Fruit fly (Drosophila melanogaster) whole organism, pupa: ENCODE results near the gene Sec16.
A peak's percentile ranks its signal among the peaks of the same experiment; 100 is the strongest.

Experiments
- CG10348 ChIP-seq: fragments of 200-800 bp; sonication (Bioruptor generic); IDR thresholded peaks from 2 replicates; pipeline ENCODE4 v1.3.6; 2022; ENCODE audit warnings: missing biosample characterization, missing genetic modification characterization
- CG12605 ChIP-seq: fragments of 200-800 bp; sonication (Bioruptor generic); IDR thresholded peaks from 2 replicates; pipeline ENCODE4 v1.3.6; 2022; ENCODE audit warnings: missing biosample characterization, missing genetic modification characterization
- CG13204 ChIP-seq: fragments of 200-800 bp; sonication (Bioruptor generic); optimal IDR thresholded peaks from 2 replicates; lab custom pipeline; 2018; ENCODE audit warnings: missing biosample characterization, mild to moderate bottlenecking, missing genetic modification characterization, moderate library complexity
- CG14655 ChIP-seq: fragments of 200-800 bp; sonication (Bioruptor generic); optimal IDR thresholded peaks from 3 replicates; lab custom pipeline; 2017; ENCODE audit warnings: mild to moderate bottlenecking, missing biosample characterization, missing genetic modification reagents, missing genetic modification characterization
- CG15710 ChIP-seq: fragments of 200-800 bp; sonication (Bioruptor generic); optimal IDR thresholded peaks from 2 replicates; lab custom pipeline; 2018; ENCODE audit warnings: missing biosample characterization, mild to moderate bottlenecking, missing genetic modification characterization, moderate library complexity
- CG17806 ChIP-seq: fragments of 200-800 bp; sonication (Bioruptor generic); optimal IDR thresholded peaks from 2 replicates; lab custom pipeline; 2018; ENCODE audit warnings: missing biosample characterization, mild to moderate bottlenecking, missing genetic modification characterization, moderate library complexity
- CG32121 ChIP-seq: fragments of 200-800 bp; sonication (Bioruptor generic); IDR thresholded peaks from 2 replicates; pipeline ENCODE4 v1.3.6; 2022; ENCODE audit warnings: missing biosample characterization, missing genetic modification characterization
- CG34367 ChIP-seq: fragments of 200-800 bp; sonication (Bioruptor generic); optimal IDR thresholded peaks from 2 replicates; lab custom pipeline; 2018; ENCODE audit warnings: missing biosample characterization, mild to moderate bottlenecking, missing genetic modification characterization
- CG4496 ChIP-seq: fragments of 200-800 bp; sonication (Bioruptor generic); IDR thresholded peaks from 3 replicates; pipeline ENCODE4 v1.3.6; 2022; ENCODE audit warnings: missing biosample characterization, missing genetic modification characterization
- CG8159 ChIP-seq: fragments of 200-800 bp; sonication (Bioruptor generic); optimal IDR thresholded peaks from 3 replicates; lab custom pipeline; 2018; ENCODE audit warnings: missing biosample characterization, mild to moderate bottlenecking, missing genetic modification characterization, moderate library complexity
- CG8301 ChIP-seq: fragments of 200-800 bp; sonication (Bioruptor generic); optimal IDR thresholded peaks from 2 replicates; lab custom pipeline; 2018; ENCODE audit warnings: missing biosample characterization, mild to moderate bottlenecking, missing genetic modification characterization
- CG9948 ChIP-seq: fragments of 200-800 bp; sonication (Bioruptor generic); optimal IDR thresholded peaks from 2 replicates; lab custom pipeline; 2018; ENCODE audit warnings: missing biosample characterization, mild to moderate bottlenecking, missing genetic modification characterization, moderate library complexity
- D1 ChIP-seq: fragments of 200-800 bp; sonication (Bioruptor generic); optimal IDR thresholded peaks from 2 replicates; lab custom pipeline; 2018; ENCODE audit warnings: missing biosample characterization, mild to moderate bottlenecking, missing genetic modification characterization, moderate library complexity
- EcR ChIP-seq: fragments of 200-800 bp; sonication (Bioruptor generic); optimal IDR thresholded peaks from 3 replicates; lab custom pipeline; 2019; ENCODE audit warnings: missing biosample characterization, missing genetic modification characterization, mild to moderate bottlenecking, moderate library complexity, missing genetic modification reagents
- Ets98B ChIP-seq: fragments of 200-800 bp; sonication (Bioruptor generic); IDR thresholded peaks from 2 replicates; pipeline ENCODE4 v1.3.6; 2022; ENCODE audit warnings: missing biosample characterization, missing genetic modification characterization
- Pif1A ChIP-seq: fragments of 200-800 bp; sonication (Bioruptor generic); optimal IDR thresholded peaks from 3 replicates; lab custom pipeline; 2016; ENCODE audit warnings: missing biosample characterization, missing genetic modification characterization
- Pif1B ChIP-seq: fragments of 200-800 bp; sonication (Bioruptor generic); optimal IDR thresholded peaks from 3 replicates; lab custom pipeline; 2016; ENCODE audit warnings: missing biosample characterization, missing genetic modification characterization
- Snoo ChIP-seq: fragments of 200-800 bp; sonication (Bioruptor generic); optimal IDR thresholded peaks from 3 replicates; lab custom pipeline; 2017; ENCODE audit warnings: missing biosample characterization, mild to moderate bottlenecking, missing genetic modification characterization, inconsistent platforms
- fd96Ca ChIP-seq: fragments of 200-800 bp; sonication (Bioruptor generic); IDR thresholded peaks from 3 replicates; pipeline ENCODE4 v1.3.6; 2022; ENCODE audit warnings: missing biosample characterization, missing genetic modification characterization
- gl ChIP-seq: fragments of 200-800 bp; sonication (Bioruptor generic); optimal IDR thresholded peaks from 2 replicates; lab custom pipeline; 2018; ENCODE audit warnings: missing biosample characterization, mild to moderate bottlenecking, missing genetic modification characterization
- rn ChIP-seq: fragments of 200-800 bp; sonication (Bioruptor generic); IDR thresholded peaks from 2 replicates; pipeline ENCODE4 v1.3.6; 2022; ENCODE audit warnings: missing biosample characterization, missing genetic modification characterization

Sec16 gene

dm6 chrX:12600802-12601793 is 5.3 kb downstream of the Sec16 start:
- TF ChIP-seq fd96Ca (GFP tag; lab: Robert Waterston, UW) (no peak), CG14655 (no peak), Pif1B (GFP tag; lab: Kevin White, UChicago) (no peak), CG10348 (GFP tag; lab: Robert Waterston, UW) (no peak), Snoo (tag; lab: Kevin White, UChicago) (no peak), CG17806 (tag; lab: Kevin White, UChicago) (no peak), gl (tag; lab: Kevin White, UChicago) (no peak), D1 (tag; lab: Kevin White, UChicago) (no peak), CG13204 (no peak), CG34367 (tag; lab: Kevin White, UChicago) (no peak)
- TF ChIP-seq, all 21 proteins: peak for 0

dm6 chrX:12611536-12612458 is 15.9 kb downstream of the Sec16 start, which contains the start of the genes CG1463 and Fpgs1:
TSS of gene CG1463 (minus strand) at chrX:12611667.
TSS of gene Fpgs1 (plus strand) at chrX:12611867.
- TF ChIP-seq CG9948 (tag; lab: Kevin White, UChicago) (no peak), CG12605 (no peak), CG8159 (tag; lab: Kevin White, UChicago) (no peak), EcR (GFP tag; lab: Kevin White, UChicago) (peak; percentile 35), CG15710 (tag; lab: Kevin White, UChicago) (peak; percentile 37), CG13204 (no peak), CG34367 (tag; lab: Kevin White, UChicago) (no peak), CG32121 (GFP tag; lab: Robert Waterston, UW) (peak; percentile 38; the same call in 1 of the 2 replicates), CG4496 (no peak), CG10348 (GFP tag; lab: Robert Waterston, UW) (no peak), fd96Ca (GFP tag; lab: Robert Waterston, UW) (no peak)
- TF ChIP-seq, all 21 proteins: peak for 3

- TF ChIP-seq CG14655: no peak
- no peak for TF ChIP-seq CG32121 (GFP tag; lab: Robert Waterston, UW)
- TF ChIP-seq CG10348 (GFP tag; lab: Robert Waterston, UW): no peak
- TF ChIP-seq CG17806 (tag; lab: Kevin White, UChicago): no peak
- TF ChIP-seq CG8301: no peak
- TF ChIP-seq Ets98B (GFP tag; lab: Robert Waterston, UW): no peak
- no peak for TF ChIP-seq CG4496
- TF ChIP-seq EcR (GFP tag; lab: Kevin White, UChicago): no peak
- TF ChIP-seq Pif1B (GFP tag; lab: Kevin White, UChicago): no peak
- no peak for TF ChIP-seq Snoo (tag; lab: Kevin White, UChicago)
- no peak for TF ChIP-seq CG15710 (tag; lab: Kevin White, UChicago)
- no peak for TF ChIP-seq CG9948 (tag; lab: Kevin White, UChicago)
Measured at dm6 chrX:12613248-12613805, 17.5 kb downstream of the Sec16 start.

dm6 chrX:12615752-12616366 is 20.0 kb downstream of the Sec16 start, which contains the start of gene CG11085:
TSS of gene CG11085 (plus strand) at chrX:12616316.
- TF ChIP-seq CG32121 (GFP tag; lab: Robert Waterston, UW): no peak
- TF ChIP-seq CG15710 (tag; lab: Kevin White, UChicago): no peak
- no peak for TF ChIP-seq CG13204
- no peak for TF ChIP-seq CG17806 (tag; lab: Kevin White, UChicago)
- TF ChIP-seq Snoo (tag; lab: Kevin White, UChicago): no peak
- no peak for TF ChIP-seq CG14655

- no peak for TF ChIP-seq CG13204
- TF ChIP-seq Pif1A (GFP tag; lab: Kevin White, UChicago): no peak
- no peak for TF ChIP-seq CG10348 (GFP tag; lab: Robert Waterston, UW)
- TF ChIP-seq EcR (GFP tag; lab: Kevin White, UChicago): no peak
- no peak for TF ChIP-seq CG14655
- no peak for TF ChIP-seq Ets98B (GFP tag; lab: Robert Waterston, UW)
- TF ChIP-seq CG9948 (tag; lab: Kevin White, UChicago): no peak
- no peak for TF ChIP-seq rn
Measured at dm6 chrX:12621640-12622039, 25.8 kb downstream of the Sec16 start.
